Fruit fly (Drosophila melanogaster): ENCODE data around the gene mRpL51.
A peak's percentile ranks its signal among the peaks of the same experiment; 100 is the strongest.

mRpL51 gene

dm6 chr2L:8496269-8496668 is 20.9 kb downstream of the mRpL51 start, which contains the start of gene Bace:
Bace (minus strand) TSS chr2L:8496307.
- no peak for TF ChIP-seq Snoo (tag; optimal IDR thresholded peaks at IDR 0.05)
- no peak for TF ChIP-seq CG32121 (GFP tag; IDR thresholded peaks at IDR 0.05)
- TF ChIP-seq EcR (GFP tag; optimal IDR thresholded peaks at IDR 0.05) = no peak
- TF ChIP-seq Pif1A (GFP tag; optimal IDR thresholded peaks at IDR 0.05) = no peak
- no peak for TF ChIP-seq CG8159 (tag; optimal IDR thresholded peaks at IDR 0.05)

DNA sequence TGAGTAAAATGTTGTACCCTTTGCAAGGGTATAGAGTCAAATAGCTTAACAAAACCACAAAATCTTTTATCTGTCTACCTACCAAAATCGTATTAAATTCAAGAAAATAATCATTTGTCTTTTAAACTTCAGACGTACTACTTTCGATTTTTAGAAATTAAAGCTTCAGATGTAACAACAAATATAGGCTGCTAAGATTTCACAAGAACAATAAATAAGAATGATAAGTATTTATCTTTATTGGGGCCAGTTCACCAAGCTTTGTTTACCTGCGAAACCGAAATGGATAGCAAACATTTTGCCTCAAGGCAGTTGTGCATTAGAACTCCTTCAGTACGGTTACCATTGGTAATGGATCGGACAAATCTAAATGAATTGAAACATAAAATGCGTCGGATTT is 26.7 kb downstream of the mRpL51 start, which contains the start of gene CG43400:
Gene CG43400 (plus strand): TSS at position 301 of the 400 bp plus-strand sequence.
- TF ChIP-seq CG8301 (tag; optimal IDR thresholded peaks at IDR 0.05) (no peak), CG14655 (GFP tag; optimal IDR thresholded peaks at IDR 0.05) (no peak), CG13204 (GFP tag; optimal IDR thresholded peaks at IDR 0.05) (no peak), Snoo (tag; optimal IDR thresholded peaks at IDR 0.05) (no peak), Pif1B (GFP tag; optimal IDR thresholded peaks at IDR 0.05) (no peak), CG10348 (GFP tag; IDR thresholded peaks at IDR 0.05) (no peak), CG9948 (tag; optimal IDR thresholded peaks at IDR 0.05) (no peak), CG8159 (tag; optimal IDR thresholded peaks at IDR 0.05) (no peak), Pif1A (GFP tag; optimal IDR thresholded peaks at IDR 0.05) (no peak)

DNA sequence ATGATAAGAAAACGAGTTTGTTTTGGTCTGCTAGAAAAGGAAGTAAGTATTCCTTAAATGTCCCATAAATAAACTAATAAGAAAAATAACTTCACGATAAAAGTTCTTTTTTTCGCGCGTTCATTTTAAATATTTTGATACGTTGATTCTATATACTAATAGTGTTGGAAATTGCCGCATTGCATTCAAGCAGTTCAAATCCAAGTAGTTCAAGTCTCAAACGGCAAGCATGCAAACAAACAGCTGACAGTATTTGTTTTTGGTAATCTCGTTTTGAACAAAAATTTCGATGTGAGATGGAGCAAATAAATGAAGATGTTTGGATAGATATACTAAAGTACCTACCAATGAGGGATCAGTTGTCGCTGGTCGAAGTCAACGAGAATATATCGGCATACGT is 28.4 kb downstream of the mRpL51 start, which contains the start of gene CG13088:
Gene CG13088 (plus strand): TSS at position 247 of the 400 bp plus-strand sequence.
- TF ChIP-seq Ets98B (GFP tag; IDR thresholded peaks at IDR 0.05) (no peak), CG12605 (GFP tag; IDR thresholded peaks at IDR 0.05) (no peak), fd96Ca (GFP tag; IDR thresholded peaks at IDR 0.05) (no peak), CG9948 (tag; optimal IDR thresholded peaks at IDR 0.05) (no peak), rn (GFP tag; IDR thresholded peaks at IDR 0.05) (no peak), CG14655 (GFP tag; optimal IDR thresholded peaks at IDR 0.05) (no peak), Pif1B (GFP tag; optimal IDR thresholded peaks at IDR 0.05) (no peak), CG4496 (GFP tag; IDR thresholded peaks at IDR 0.05) (no peak), CG8301 (tag; optimal IDR thresholded peaks at IDR 0.05) (no peak), CG34367 (tag; optimal IDR thresholded peaks at IDR 0.05) (no peak)

dm6 chr2L:8485562-8485961 is 31.6 kb downstream of the mRpL51 start:
- TF ChIP-seq CG34367 (tag; optimal IDR thresholded peaks at IDR 0.05) = no peak
- peak; percentile 11; the same call in 1 of the 2 replicates for TF ChIP-seq Ets98B (GFP tag; IDR thresholded peaks at IDR 0.05)
- no peak for TF ChIP-seq D1 (tag; optimal IDR thresholded peaks at IDR 0.05)

dm6 chr2L:8481623-8482424 is 35.4 kb downstream of the mRpL51 start, which contains the start of gene CG43796:
CG43796 (plus strand) TSS chr2L:8482374.
- TF ChIP-seq EcR (GFP tag; optimal IDR thresholded peaks at IDR 0.05) (no peak), CG13204 (GFP tag; optimal IDR thresholded peaks at IDR 0.05) (no peak), Snoo (tag; optimal IDR thresholded peaks at IDR 0.05) (no peak), CG14655 (GFP tag; optimal IDR thresholded peaks at IDR 0.05) (no peak), CG32121 (GFP tag; IDR thresholded peaks at IDR 0.05) (no peak), Pif1B (GFP tag; optimal IDR thresholded peaks at IDR 0.05) (no peak), Ets98B (GFP tag; IDR thresholded peaks at IDR 0.05) (no peak), CG8159 (tag; optimal IDR thresholded peaks at IDR 0.05) (no peak), CG34367 (tag; optimal IDR thresholded peaks at IDR 0.05) (no peak), gl (tag; optimal IDR thresholded peaks at IDR 0.05) (no peak), D1 (tag; optimal IDR thresholded peaks at IDR 0.05) (no peak), rn (GFP tag; IDR thresholded peaks at IDR 0.05) (no peak), fd96Ca (GFP tag; IDR thresholded peaks at IDR 0.05) (no peak), CG9948 (tag; optimal IDR thresholded peaks at IDR 0.05) (no peak), CG8301 (tag; optimal IDR thresholded peaks at IDR 0.05) (no peak), Pif1A (GFP tag; optimal IDR thresholded peaks at IDR 0.05) (no peak)

- no peak for TF ChIP-seq rn (GFP tag; IDR thresholded peaks at IDR 0.05)
Observed at dm6 chr2L:8480825-8481224, 36.4 kb downstream of the mRpL51 start.

DNA sequence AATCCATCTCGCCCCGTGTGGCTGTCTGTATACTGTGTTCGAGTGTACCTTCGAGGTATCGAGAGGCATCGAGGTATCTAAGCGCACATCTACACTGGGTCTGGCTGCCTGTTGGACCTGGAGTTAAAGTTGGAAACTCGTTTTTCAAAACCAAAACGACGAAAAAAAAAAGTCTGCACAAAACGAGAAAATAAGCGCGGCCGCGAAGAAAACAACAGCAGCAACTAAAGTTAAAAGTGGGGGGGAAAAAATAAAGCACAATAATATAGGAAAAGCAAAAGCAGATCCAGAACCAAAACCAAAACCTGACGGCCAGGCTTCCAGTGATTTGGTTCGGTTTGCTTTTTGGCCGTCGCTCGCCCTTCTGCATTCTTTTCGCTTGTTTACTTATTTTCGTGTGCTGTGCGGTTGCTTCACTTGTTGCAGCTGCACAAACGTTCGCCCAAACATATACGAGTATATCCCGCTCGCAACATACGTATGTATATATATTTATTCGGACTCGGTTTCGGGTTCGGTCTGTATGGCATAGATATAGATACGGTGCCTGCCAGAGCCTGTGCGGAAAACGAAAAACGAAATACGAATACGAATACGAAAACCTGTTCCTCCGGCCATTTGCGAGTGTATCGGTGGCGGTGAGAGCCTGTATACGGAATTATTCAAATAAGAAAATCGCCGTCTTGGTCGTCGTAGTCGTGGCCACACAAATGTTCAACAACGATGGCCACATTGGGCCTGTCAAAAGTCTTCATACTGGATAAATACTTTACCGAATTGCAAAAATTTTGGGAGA is 38.1 kb downstream of the mRpL51 start:
- TF ChIP-seq CG32121 (GFP tag; IDR thresholded peaks at IDR 0.05) (no peak), CG15710 (tag; optimal IDR thresholded peaks at IDR 0.05) (peak; percentile 89), CG14655 (GFP tag; optimal IDR thresholded peaks at IDR 0.05) (no peak), Snoo (tag; optimal IDR thresholded peaks at IDR 0.05) (peak; percentile 61), CG4496 (GFP tag; IDR thresholded peaks at IDR 0.05) (peak; percentile 87), CG9948 (tag; optimal IDR thresholded peaks at IDR 0.05) (peak; percentile 88), CG8159 (tag; optimal IDR thresholded peaks at IDR 0.05) (peak; percentile 87), rn (GFP tag; IDR thresholded peaks at IDR 0.05) (peak; percentile 51; the same call in 1 of the 2 replicates), CG17806 (tag; optimal IDR thresholded peaks at IDR 0.05) (peak; percentile 90), EcR (GFP tag; optimal IDR thresholded peaks at IDR 0.05) (peak; percentile 53), gl (tag; optimal IDR thresholded peaks at IDR 0.05) (peak; percentile 98), Ets98B (GFP tag; IDR thresholded peaks at IDR 0.05) (peak; percentile 75), CG8301 (tag; optimal IDR thresholded peaks at IDR 0.05) (peak; percentile 72), Pif1A (GFP tag; optimal IDR thresholded peaks at IDR 0.05) (peak; percentile 93), CG12605 (GFP tag; IDR thresholded peaks at IDR 0.05) (peak; percentile 95), fd96Ca (GFP tag; IDR thresholded peaks at IDR 0.05) (peak; percentile 83), Pif1B (GFP tag; optimal IDR thresholded peaks at IDR 0.05) (peak; percentile 93), CG13204 (GFP tag; optimal IDR thresholded peaks at IDR 0.05) (peak; percentile 97), CG34367 (tag; optimal IDR thresholded peaks at IDR 0.05) (peak; percentile 91), CG10348 (GFP tag; IDR thresholded peaks at IDR 0.05) (no peak), D1 (tag; optimal IDR thresholded peaks at IDR 0.05) (peak; percentile 91)

Measured in whole organism, pupa.